Worm (Caenorhabditis elegans) whole organism, L4 larva: ENCODE measurements around the gene ZK688.12.

Source experiments
- ces-1 ChIP-seq: fragments of 150-350 bp; sonication (generic microtip); optimal IDR thresholded peaks from 4 replicates; lab custom pipeline; 2014; ENCODE audit warnings: missing biosample characterization, missing genetic modification reagents, missing genetic modification characterization
- daf-8 ChIP-seq: fragments of 200-800 bp; sonication (Bioruptor generic); IDR thresholded peaks from 2 replicates; pipeline ENCODE4 v1.3.6; 2022; ENCODE audit warnings: missing genetic modification characterization, missing compliant biosample characterization

ce11 chrIII:7872776-7873175, 40.6 kb downstream of the ZK688.12 start:
- no peak for TF ChIP-seq daf-8 (GFP tag; lab: Robert Waterston, UW)
- TF ChIP-seq ces-1 (GFP tag; lab: Kevin White, UChicago), result no peak
